Fruit fly (Drosophila melanogaster): Measurements from ENCODE around the gene alphaSnap.

dm6 chr3L:20347762-20348580 is 34.5 kb downstream of the alphaSnap start, which contains the start of the genes Rbbp5 and eRF1:
- peak; percentile 72 for TF ChIP-seq CG31627 (GFP tag; optimal IDR thresholded peaks at IDR 0.05)
- no peak for TF ChIP-seq fd85E (GFP tag; optimal IDR thresholded peaks at IDR 0.05)
- TF ChIP-seq CG6854 (GFP tag; optimal IDR thresholded peaks at IDR 0.05), result peak; percentile 63
- peak; percentile 46 for TF ChIP-seq Sox14 (GFP tag; optimal IDR thresholded peaks at IDR 0.05)

Measured in whole organism, prepupa.